Fruit fly (Drosophila melanogaster): ENCODE data around the gene Pisd.
A peak's percentile ranks its signal among the peaks of the same experiment; 100 is the strongest.

dm6 chr3R:24091653-24092052 lies 41.1 kb downstream of the Pisd start:
- TF ChIP-seq CG8301 (tag; optimal IDR thresholded peaks at IDR 0.05) (no peak), D1 (tag; optimal IDR thresholded peaks at IDR 0.05) (no peak), CG9948 (tag; optimal IDR thresholded peaks at IDR 0.05) (no peak), CG4496 (GFP tag; IDR thresholded peaks at IDR 0.05) (peak; percentile 13; the same call in 1 of the 3 replicates), fd96Ca (GFP tag; IDR thresholded peaks at IDR 0.05) (no peak), EcR (GFP tag; optimal IDR thresholded peaks at IDR 0.05) (no peak), Snoo (tag; optimal IDR thresholded peaks at IDR 0.05) (no peak), Pif1A (GFP tag; optimal IDR thresholded peaks at IDR 0.05) (no peak), CG15710 (tag; optimal IDR thresholded peaks at IDR 0.05) (no peak)
